Fruit fly (Drosophila melanogaster) whole organism, embryonic: ENCODE measurements around the gene CG12947.
A peak's percentile ranks its signal among the peaks of the same experiment; 100 is the strongest.

Source experiments
- Aef1 ChIP-seq: fragments of 200-800 bp; sonication (Bioruptor generic); IDR thresholded peaks from 3 replicates; pipeline ENCODE4 v1.3.6; 2022; ENCODE audit warnings: missing biosample characterization, missing genetic modification characterization
- B-H2 ChIP-seq: fragments of 200-800 bp; sonication (Bioruptor generic); optimal IDR thresholded peaks from 2 replicates; lab custom pipeline; 2018; ENCODE audit warnings: missing biosample characterization, mild to moderate bottlenecking, missing genetic modification characterization
- CG10274 ChIP-seq: fragments of 200-800 bp; sonication (Bioruptor generic); optimal IDR thresholded peaks from 3 replicates; lab custom pipeline; 2017; ENCODE audit warnings: missing biosample characterization, mild to moderate bottlenecking, missing genetic modification characterization
- CG10462 ChIP-seq: fragments of 200-800 bp; sonication (Bioruptor generic); optimal IDR thresholded peaks from 2 replicates; lab custom pipeline; 2016; ENCODE audit warnings: missing biosample characterization, missing genetic modification characterization
- CG11695 ChIP-seq: fragments of 200-800 bp; sonication (Bioruptor generic); IDR thresholded peaks from 3 replicates; pipeline ENCODE4 v1.3.6; 2022; ENCODE audit warnings: missing biosample characterization, missing genetic modification characterization
- CG11723 ChIP-seq: fragments of 200-800 bp; sonication (Bioruptor generic); optimal IDR thresholded peaks from 2 replicates; lab custom pipeline; 2017; ENCODE audit warnings: missing biosample characterization, mild to moderate bottlenecking, missing genetic modification characterization
- CG12391 ChIP-seq: fragments of 200-800 bp; sonication (Bioruptor generic); optimal IDR thresholded peaks from 3 replicates; lab custom pipeline; 2018; ENCODE audit warnings: missing biosample characterization, mild to moderate bottlenecking, missing genetic modification characterization, moderate library complexity
- CG14710 ChIP-seq: fragments of 200-800 bp; sonication (Bioruptor generic); optimal IDR thresholded peaks from 3 replicates; lab custom pipeline; 2019; ENCODE audit warnings: missing biosample characterization, mild to moderate bottlenecking, missing genetic modification characterization, moderate library complexity
- CG17186 ChIP-seq: fragments of 200-800 bp; sonication (Bioruptor generic); optimal IDR thresholded peaks from 3 replicates; lab custom pipeline; 2017; ENCODE audit warnings: missing biosample characterization, missing genetic modification reagents, missing genetic modification characterization
- CG17912 ChIP-seq: fragments of 200-800 bp; sonication (Bioruptor generic); optimal IDR thresholded peaks from 2 replicates; lab custom pipeline; 2018; ENCODE audit warnings: missing biosample characterization, mild to moderate bottlenecking, missing genetic modification characterization
- CG2120 ChIP-seq: fragments of 200-800 bp; sonication (Bioruptor generic); optimal IDR thresholded peaks from 3 replicates; lab custom pipeline; 2016; ENCODE audit warnings: missing biosample characterization, missing genetic modification characterization
- CG2712 ChIP-seq: fragments of 200-800 bp; optimal IDR thresholded peaks from 3 replicates; lab custom pipeline; 2019; ENCODE audit warnings: missing biosample characterization, mild to moderate bottlenecking, missing genetic modification characterization, moderate library complexity
- CG30020 ChIP-seq: fragments of 200-800 bp; optimal IDR thresholded peaks from 2 replicates; lab custom pipeline; 2019; ENCODE audit warnings: missing biosample characterization, mild to moderate bottlenecking, missing genetic modification characterization, moderate library complexity
- CG30403 ChIP-seq: fragments of 200-800 bp; sonication (Bioruptor generic); optimal IDR thresholded peaks from 3 replicates; lab custom pipeline; 2016; ENCODE audit warnings: missing biosample characterization, missing genetic modification characterization
- CG34422 ChIP-seq: fragments of 200-800 bp; sonication (Bioruptor generic); IDR thresholded peaks from 3 replicates; pipeline ENCODE4 v1.3.6; 2022; ENCODE audit warnings: missing biosample characterization, missing genetic modification characterization
- CG5245 ChIP-seq: fragments of 200-800 bp; sonication (Bioruptor generic); optimal IDR thresholded peaks from 3 replicates; lab custom pipeline; 2016; ENCODE audit warnings: missing biosample characterization, missing genetic modification characterization
- CG8924 ChIP-seq: fragments of 200-800 bp; optimal IDR thresholded peaks from 3 replicates; lab custom pipeline; 2019; ENCODE audit warnings: missing biosample characterization, mild to moderate bottlenecking, missing genetic modification characterization, moderate library complexity
- CG9797 ChIP-seq: fragments of 200-800 bp; sonication (Bioruptor generic); optimal IDR thresholded peaks from 3 replicates; lab custom pipeline; 2018; ENCODE audit warnings: missing biosample characterization, mild to moderate bottlenecking, missing genetic modification characterization
- CG9932 ChIP-seq: fragments of 200-800 bp; sonication (Bioruptor generic); IDR thresholded peaks from 2 replicates; pipeline ENCODE4 v1.3.6; 2022; ENCODE audit warnings: missing biosample characterization, missing genetic modification characterization
- Dbx ChIP-seq: fragments of 200-800 bp; sonication (Bioruptor generic); IDR thresholded peaks from 3 replicates; pipeline ENCODE4 v1.3.6; 2022; ENCODE audit warnings: missing biosample characterization, missing genetic modification characterization
- Dek ChIP-seq: fragments of 200-800 bp; sonication (Bioruptor generic); optimal IDR thresholded peaks from 3 replicates; lab custom pipeline; 2019; ENCODE audit warnings: missing biosample characterization, mild to moderate bottlenecking, missing genetic modification characterization, moderate library complexity
- Dp ChIP-seq: fragments of 200-800 bp; sonication (Bioruptor generic); optimal IDR thresholded peaks from 2 replicates; lab custom pipeline; 2018; ENCODE audit warnings: missing biosample characterization, mild to moderate bottlenecking, missing genetic modification characterization, moderate library complexity
- Drgx ChIP-seq: fragments of 200-800 bp; sonication (Bioruptor generic); IDR thresholded peaks from 2 replicates; pipeline ENCODE4 v1.3.6; 2022; ENCODE audit warnings: missing biosample characterization, missing genetic modification characterization
- Ets97D ChIP-seq: fragments of 200-800 bp; sonication (Bioruptor generic); optimal IDR thresholded peaks from 3 replicates; lab custom pipeline; 2016; ENCODE audit warnings: missing biosample characterization, missing genetic modification characterization
- Hr39 ChIP-seq: fragments of >200 bp; optimal IDR thresholded peaks from 2 replicates; lab custom pipeline; 2017
- Lhr ChIP-seq: fragments of 200-800 bp; sonication (Bioruptor generic); optimal IDR thresholded peaks from 3 replicates; lab custom pipeline; 2017; ENCODE audit warnings: mild to moderate bottlenecking, missing biosample characterization, missing genetic modification reagents, missing genetic modification characterization
- MESR4 ChIP-seq: fragments of 200-800 bp; sonication (Bioruptor generic); optimal IDR thresholded peaks from 2 replicates; lab custom pipeline; 2018; ENCODE audit warnings: missing biosample characterization, mild to moderate bottlenecking, missing genetic modification characterization, moderate library complexity
- MTF-1 ChIP-seq: fragments of 200-800 bp; sonication (Bioruptor generic); optimal IDR thresholded peaks from 2 replicates; lab custom pipeline; 2018; ENCODE audit warnings: missing biosample characterization, mild to moderate bottlenecking, missing genetic modification characterization, borderline replicate concordance
- Med ChIP-seq: fragments of 200-800 bp; sonication (Bioruptor generic); peaks from one replicate; lab custom pipeline; 2016; ENCODE audit warnings: missing biosample characterization, missing genetic modification characterization, mild to moderate bottlenecking, inconsistent platforms, moderate library complexity
- Oli ChIP-seq: fragments of 200-800 bp; sonication (Bioruptor generic); optimal IDR thresholded peaks from 2 replicates; lab custom pipeline; 2018; ENCODE audit warnings: missing biosample characterization, mild to moderate bottlenecking, missing genetic modification characterization, moderate library complexity
- Pdp1 ChIP-seq, 2 experiments: fragments of 200-800 bp; sonication (Bioruptor generic); optimal IDR thresholded peaks; 3 replicates each; lab custom pipeline; 2016; ENCODE audit warnings: missing biosample characterization in 2 of 2, missing genetic modification characterization in 2 of 2, mild to moderate bottlenecking in 1 of 2, moderate library complexity in 1 of 2
- Rfx ChIP-seq: fragments of 200-800 bp; sonication (Bioruptor generic); IDR thresholded peaks from 2 replicates; pipeline ENCODE4 v1.3.6; 2022; ENCODE audit warnings: missing biosample characterization, missing genetic modification characterization
- Sin3A ChIP-seq: fragments of >200 bp; optimal IDR thresholded peaks from 2 replicates; lab custom pipeline; 2018
- Sox100B ChIP-seq: fragments of 200-800 bp; sonication (Bioruptor generic); optimal IDR thresholded peaks from 3 replicates; lab custom pipeline; 2018; ENCODE audit warnings: missing biosample characterization, mild to moderate bottlenecking, missing genetic modification characterization
- Spps ChIP-seq: fragments of 200-800 bp; sonication (Bioruptor generic); optimal IDR thresholded peaks from 2 replicates; lab custom pipeline; 2018; ENCODE audit warnings: missing biosample characterization, mild to moderate bottlenecking, missing genetic modification characterization
- ap ChIP-seq: fragments of 200-800 bp; sonication (Bioruptor generic); IDR thresholded peaks from 2 replicates; pipeline ENCODE4 v1.3.6; 2022; ENCODE audit warnings: missing biosample characterization, missing genetic modification characterization
- bab2 ChIP-seq: fragments of 200-800 bp; sonication (Bioruptor generic); optimal IDR thresholded peaks from 2 replicates; lab custom pipeline; 2016; ENCODE audit warnings: missing biosample characterization, missing genetic modification characterization
- bigmax ChIP-seq: fragments of 200-800 bp; sonication (Bioruptor generic); optimal IDR thresholded peaks from 2 replicates; lab custom pipeline; 2018; ENCODE audit warnings: missing biosample characterization, mild to moderate bottlenecking, missing genetic modification characterization
- croc ChIP-seq: fragments of 200-800 bp; sonication (Bioruptor generic); conservative IDR thresholded peaks from 3 replicates; pipeline ENCODE4 v1.3.6; 2022; ENCODE audit warnings: missing biosample characterization, missing genetic modification characterization
- dan ChIP-seq: fragments of 200-800 bp; sonication (Bioruptor generic); IDR thresholded peaks from 2 replicates; pipeline ENCODE4 v1.3.6; 2022; ENCODE audit warnings: missing biosample characterization, missing genetic modification characterization
- dm ChIP-seq: fragments of 200-800 bp; sonication (Bioruptor generic); optimal IDR thresholded peaks from 3 replicates; lab custom pipeline; 2016; ENCODE audit warnings: missing biosample characterization, missing genetic modification characterization
- esg ChIP-seq: fragments of 200-800 bp; sonication (Bioruptor generic); conservative IDR thresholded peaks from 2 replicates; pipeline ENCODE4 v1.3.6; 2022; ENCODE audit warnings: missing biosample characterization, missing genetic modification characterization
- exex ChIP-seq: fragments of 200-800 bp; sonication (Bioruptor generic); optimal IDR thresholded peaks from 4 replicates; lab custom pipeline; 2018; ENCODE audit warnings: missing biosample characterization, mild to moderate bottlenecking, missing genetic modification characterization, moderate library complexity
- gt ChIP-seq: fragments of 200-800 bp; sonication (Bioruptor generic); IDR thresholded peaks from 2 replicates; pipeline ENCODE4 v1.3.6; 2022; ENCODE audit warnings: missing biosample characterization, missing genetic modification characterization
- hth ChIP-seq: fragments of >200 bp; optimal IDR thresholded peaks from 2 replicates; lab custom pipeline; 2017; ENCODE audit warnings: inconsistent platforms
- lilli ChIP-seq: fragments of 200-800 bp; sonication (Bioruptor generic); optimal IDR thresholded peaks from 3 replicates; lab custom pipeline; 2016; ENCODE audit warnings: missing biosample characterization, missing genetic modification characterization
- phol ChIP-seq: fragments of 200-800 bp; sonication (Bioruptor generic); optimal IDR thresholded peaks from 3 replicates; lab custom pipeline; 2018; ENCODE audit warnings: missing biosample characterization, mild to moderate bottlenecking, missing genetic modification characterization, moderate library complexity
- pita ChIP-seq: fragments of 200-800 bp; sonication (Bioruptor generic); optimal IDR thresholded peaks from 2 replicates; lab custom pipeline; 2017; ENCODE audit warnings: missing biosample characterization, mild to moderate bottlenecking, missing genetic modification characterization
- stc ChIP-seq: fragments of 200-800 bp; sonication (Bioruptor generic); IDR thresholded peaks from 2 replicates; pipeline ENCODE4 v1.3.6; 2022; ENCODE audit warnings: missing biosample characterization, missing genetic modification characterization
- sug ChIP-seq: fragments of 200-800 bp; optimal IDR thresholded peaks from 2 replicates; lab custom pipeline; 2019; ENCODE audit warnings: missing biosample characterization, mild to moderate bottlenecking, missing genetic modification characterization, moderate library complexity
- tx ChIP-seq: fragments of 200-800 bp; sonication (Bioruptor generic); optimal IDR thresholded peaks from 2 replicates; lab custom pipeline; 2016; ENCODE audit warnings: missing biosample characterization, missing genetic modification characterization
- usp ChIP-seq: fragments of >200 bp; optimal IDR thresholded peaks from 2 replicates; lab custom pipeline; 2017; ENCODE audit warnings: missing biosample characterization, missing genetic modification characterization
- yki ChIP-seq: fragments of >200 bp; optimal IDR thresholded peaks from 3 replicates; lab custom pipeline; 2018

Gene CG12947

dm6 chr3R:9793018-9793417 lies 13.2 kb downstream of the CG12947 start, which contains the start of gene CG8516 (continued):
- TF ChIP-seq Drgx (GFP tag; lab: Robert Waterston, UW) (0 out of 2 replicates have a peak, but pooled peaks have one; percentile 11), Dek (peak; percentile 30), MTF-1 (GFP tag; lab: Kevin White, UChicago) (peak; percentile 2), CG11695 (GFP tag; lab: Robert Waterston, UW) (0 out of 3 replicates have a peak, but pooled peaks have one; percentile 16), CG5245 (no peak), usp (no peak), Oli (tag; lab: Kevin White, UChicago) (no peak), CG10462 (GFP tag; lab: Kevin White, UChicago) (peak; percentile 17), CG17912 (peak; percentile 0), dan (GFP tag; lab: Robert Waterston, UW) (no peak), CG9932 (GFP tag; lab: Robert Waterston, UW) (peak; percentile 37; the same call in 1 of the 2 replicates), CG17186 (GFP tag; lab: Kevin White, UChicago) (peak; percentile 17), esg (no peak), CG2120 (GFP tag; lab: Kevin White, UChicago) (peak; percentile 41), pita (no peak), CG11723 (GFP tag; lab: Kevin White, UChicago) (no peak), bigmax (GFP tag; lab: Kevin White, UChicago) (peak; percentile 38), B-H2 (no peak), Lhr (GFP tag; lab: Kevin White, UChicago) (peak; percentile 33), CG8924 (peak; percentile 23), yki (no peak), hth (no peak), dm (GFP tag; lab: Kevin White, UChicago) (no peak), Spps (tag; lab: Kevin White, UChicago) (no peak), Med (peak; percentile 70), CG10274 (GFP tag; lab: Kevin White, UChicago) (no peak), CG9797 (peak; percentile 93), CG30020 (no peak), tx (GFP tag; lab: Kevin White, UChicago) (no peak), Dbx (GFP tag; lab: Robert Waterston, UW) (no peak; the same call in 2 of the 3 replicates), Sox100B (GFP tag; lab: Kevin White, UChicago) (no peak), MESR4 (GFP tag; lab: Kevin White, UChicago) (peak; percentile 74), bab2 (GFP tag; lab: Kevin White, UChicago) (no peak), exex (no peak), CG2712 (tag; lab: Kevin White, UChicago) (peak; percentile 30), CG12391 (peak; percentile 33), Hr39 (lab: Kevin White, UChicago) (no peak), phol (peak; percentile 42), Aef1 (peak; percentile 67), gt (GFP tag; lab: Robert Waterston, UW) (no peak), Pdp1 (GFP tag; optimal IDR thresholded peaks at IDR 0.05; lab: Kevin White, UChicago) (peak in 1 of 2 experiments; percentile 53), Rfx (GFP tag; lab: Robert Waterston, UW) (peak; percentile 33; the same call in 1 of the 2 replicates), Dp (GFP tag; lab: Kevin White, UChicago) (peak; percentile 49), ap (GFP tag; lab: Robert Waterston, UW) (no peak), CG30403 (GFP tag; lab: Kevin White, UChicago) (peak; percentile 13), Sin3A (lab: Kevin White, UChicago) (peak; percentile 21), croc (no peak), sug (peak; percentile 32), CG14710 (peak; percentile 48), Ets97D (GFP tag; lab: Kevin White, UChicago) (peak; percentile 43), stc (GFP tag; lab: Robert Waterston, UW) (no peak), lilli (GFP tag; lab: Kevin White, UChicago) (peak; percentile 19), CG34422 (peak; percentile 49; the same call in 1 of the 3 replicates)
